Worm (Caenorhabditis elegans): ENCODE data around the gene F35A5.5.

- TF ChIP-seq jun-1 (tag; optimal IDR thresholded peaks at IDR 0.05) = no peak
- TF ChIP-seq aha-1 (tag) = no peak
- TF ChIP-seq nhr-237 (tag; optimal IDR thresholded peaks at IDR 0.05) = no peak
- TF ChIP-seq madf-9 (GFP tag; conservative IDR thresholded peaks at IDR 0.05) = no peak
- TF ChIP-seq fkh-10 (GFP tag; optimal IDR thresholded peaks at IDR 0.05) = no peak
- TF ChIP-seq skn-1 (tag; optimal IDR thresholded peaks at IDR 0.05) = no peak
Measured at ce11 chrX:3795642-3796041, at the start of gene F35A5.5.
